Fruit fly (Drosophila melanogaster) Kc167 (cell line): ENCODE results near the gene Nup98-96.

Experiments
- Sin3A ChIP-seq: fragments of >200 bp; optimal IDR thresholded peaks from 2 replicates; lab custom pipeline; 2018; ENCODE audit warnings: missing external identifiers
- h ChIP-seq: fragments of >200 bp; optimal IDR thresholded peaks from 3 replicates; lab custom pipeline; 2018; ENCODE audit warnings: missing external identifiers
- psq ChIP-seq: fragments of >200 bp; optimal IDR thresholded peaks from 2 replicates; lab custom pipeline; 2017; ENCODE audit warnings: missing external identifiers

DNA sequence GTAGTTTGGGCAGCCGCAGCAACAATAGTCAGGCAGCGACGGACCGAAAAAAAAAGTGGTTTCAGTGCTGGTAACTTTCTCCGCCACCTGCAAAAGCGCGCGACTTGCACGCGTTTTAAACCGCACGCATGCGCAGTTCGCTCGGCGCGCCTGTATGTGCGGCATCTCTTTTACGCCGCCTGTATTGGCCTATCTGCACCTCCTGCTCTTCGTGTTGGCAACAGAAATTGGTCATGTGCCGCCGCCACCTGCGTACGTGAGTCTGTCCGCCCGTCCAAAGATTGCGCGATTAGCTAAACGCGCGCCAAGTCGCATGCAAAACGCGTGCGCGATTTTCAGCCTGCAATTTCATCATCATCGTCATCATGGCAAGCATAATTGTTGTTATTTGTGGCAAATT is 45.8 kb downstream of the Nup98-96 start:
- TF ChIP-seq h (lab: Kevin White, UChicago) = no peak
- TF ChIP-seq Sin3A = no peak
- no peak for TF ChIP-seq psq (lab: Kevin White, UChicago)
